Worm (Caenorhabditis elegans) whole organism, L1 larva: ENCODE measurements around the gene K11D12.13.

Experiments
- aha-1 ChIP-seq: fragments of 150-350 bp; optimal IDR thresholded peaks from 2 replicates; lab custom pipeline; 2014; ENCODE audit warnings: missing biosample characterization, missing genetic modification characterization
- aly-2 ChIP-seq: fragments of 150-350 bp; optimal IDR thresholded peaks from 2 replicates; lab custom pipeline; 2014; ENCODE audit warnings: missing biosample characterization, missing genetic modification characterization
- elt-3 ChIP-seq, 6 experiments: fragments of 150-350 bp in 1 of 6; sonication (generic microtip); optimal IDR thresholded peaks; 2 replicates each; lab custom pipeline; 2017 to 2018; ENCODE audit warnings: missing biosample characterization in 6 of 6, missing genetic modification characterization in 6 of 6, inconsistent platforms in 1 of 6
- fos-1 ChIP-seq: fragments of 150-350 bp; optimal IDR thresholded peaks from 2 replicates; lab custom pipeline; 2014; ENCODE audit warnings: missing biosample characterization, missing genetic modification characterization
- lin-13 ChIP-seq: fragments of 150-350 bp; optimal IDR thresholded peaks from 2 replicates; lab custom pipeline; 2014; ENCODE audit warnings: missing biosample characterization, missing genetic modification reagents, missing genetic modification characterization
- nhr-11 ChIP-seq: fragments of 150-350 bp; optimal IDR thresholded peaks from 2 replicates; lab custom pipeline; 2014; ENCODE audit warnings: missing biosample characterization, missing genetic modification characterization
- nhr-20 ChIP-seq: sonication (generic microtip); optimal IDR thresholded peaks from 2 replicates; lab custom pipeline; 2016; ENCODE audit warnings: mild to moderate bottlenecking, missing genetic modification characterization, missing compliant biosample characterization
- nhr-237 ChIP-seq: fragments of 150-350 bp; optimal IDR thresholded peaks from 2 replicates; lab custom pipeline; 2014; ENCODE audit warnings: missing biosample characterization, missing genetic modification characterization
- nhr-28 ChIP-seq: fragments of 150-350 bp; optimal IDR thresholded peaks from 2 replicates; lab custom pipeline; 2014; ENCODE audit warnings: missing biosample characterization, missing genetic modification characterization
- pag-3 ChIP-seq: sonication (generic microtip); optimal IDR thresholded peaks from 2 replicates; lab custom pipeline; 2017; ENCODE audit warnings: missing genetic modification characterization, mild to moderate bottlenecking, missing compliant biosample characterization, antibody characterized with exemption, borderline replicate concordance; ENCODE audit not compliant: insufficient read depth
- sptf-1 ChIP-seq: fragments of 150-350 bp; optimal IDR thresholded peaks from 2 replicates; lab custom pipeline; 2014; ENCODE audit warnings: missing biosample characterization, missing genetic modification characterization
- zag-1 ChIP-seq: fragments of 150-350 bp; optimal IDR thresholded peaks from 2 replicates; lab custom pipeline; 2014; ENCODE audit warnings: missing biosample characterization, missing genetic modification characterization

ce11 chrV:5067390-5067789 is 34.2 kb downstream of the K11D12.13 start:
- no peak for TF ChIP-seq lin-13
- no peak for TF ChIP-seq nhr-11 (tag; lab: Kevin White, UChicago)
- TF ChIP-seq nhr-237 (tag; lab: Kevin White, UChicago): no peak
- TF ChIP-seq elt-3 (tag; optimal IDR thresholded peaks at IDR 0.05; lab: Kevin White, UChicago): no peak
- no peak for TF ChIP-seq zag-1
- no peak for TF ChIP-seq aly-2
- TF ChIP-seq aha-1 (tag; lab: Kevin White, UChicago): no peak
- no peak for TF ChIP-seq sptf-1
- no peak for TF ChIP-seq fos-1 (tag; lab: Kevin White, UChicago)
- TF ChIP-seq nhr-20 (tag; lab: Kevin White, UChicago): no peak
- no peak for TF ChIP-seq nhr-28
- no peak for TF ChIP-seq pag-3
